Worm (Caenorhabditis elegans): ENCODE data around the gene dlat-1.

DNA sequence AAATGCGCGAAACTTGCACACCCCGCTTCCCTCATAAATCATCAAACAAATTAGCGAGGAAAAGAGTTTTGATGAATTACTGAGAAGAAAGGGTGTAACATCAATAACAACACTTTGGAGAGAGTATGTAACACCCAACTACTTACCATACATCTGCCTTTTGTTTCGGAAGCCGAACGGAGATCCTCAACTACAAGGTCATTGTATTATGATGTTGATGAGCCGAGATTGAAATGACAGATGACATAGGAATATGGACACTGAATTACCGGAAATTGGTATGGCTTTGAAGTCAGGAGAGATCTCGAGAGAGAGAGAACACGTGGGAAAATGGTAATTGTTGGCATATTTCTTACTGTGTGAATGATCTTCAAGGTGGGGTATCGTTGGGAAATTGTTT, 21.1 kb downstream of the dlat-1 start:
- TF ChIP-seq fkh-10 (GFP tag; optimal IDR thresholded peaks at IDR 0.05) = no peak
- no peak for TF ChIP-seq lin-15B (tag; optimal IDR thresholded peaks at IDR 0.05)
- TF ChIP-seq unc-62 (GFP tag; optimal IDR thresholded peaks at IDR 0.05 in 1 of 2) = peak in 1 of 2 experiments; percentile 63
- TF ChIP-seq unc-62 (tag; optimal IDR thresholded peaks at IDR 0.05) = no peak

Measured in whole organism, L4 larva.